Fruit fly (Drosophila melanogaster): Measurements from ENCODE around the gene CG7546.

The CG7546 gene

dm6 chr3L:7527661-7528379, 17.0 kb downstream of the CG7546 start:
- TF ChIP-seq salr (GFP tag; optimal IDR thresholded peaks at IDR 0.05): no peak
- peak; percentile 1 for TF ChIP-seq vri (GFP tag; optimal IDR thresholded peaks at IDR 0.05)
- peak; percentile 13 for TF ChIP-seq Eip78C (GFP tag)
- TF ChIP-seq CG32006 (GFP tag; optimal IDR thresholded peaks at IDR 0.05): no peak
- TF ChIP-seq Hr4 (GFP tag; optimal IDR thresholded peaks at IDR 0.05): no peak
- no peak for TF ChIP-seq ss (GFP tag; optimal IDR thresholded peaks at IDR 0.05)

dm6 chr3L:7528380-7529080, 17.7 kb downstream of the CG7546 start, which contains the start of gene lqf:
Gene lqf, plus strand, starts transcription at chr3L:7528780.
- TF ChIP-seq CG11294 (GFP tag; IDR thresholded peaks at IDR 0.05): no peak
- peak; percentile 32 for TF ChIP-seq Smox (GFP tag; optimal IDR thresholded peaks at IDR 0.05)
- no peak for TF ChIP-seq Sox14 (GFP tag; optimal IDR thresholded peaks at IDR 0.05)
- peak; percentile 81 for TF ChIP-seq svp (GFP tag)
- TF ChIP-seq Sox102F (GFP tag; optimal IDR thresholded peaks at IDR 0.05): no peak
- peak; percentile 40 for TF ChIP-seq CG3919 (GFP tag; optimal IDR thresholded peaks at IDR 0.05)
- peak; percentile 24 for TF ChIP-seq CG9139 (GFP tag; optimal IDR thresholded peaks at IDR 0.05)
- TF ChIP-seq fd85E (GFP tag; optimal IDR thresholded peaks at IDR 0.05): peak; percentile 36
- no peak for TF ChIP-seq CG34406 (GFP tag; optimal IDR thresholded peaks at IDR 0.05)
- TF ChIP-seq dsx (GFP tag; optimal IDR thresholded peaks at IDR 0.05; ENCODE audit: poor library complexity, severe bottlenecking): peak; percentile 30
- TF ChIP-seq net (GFP tag; optimal IDR thresholded peaks at IDR 0.05): no peak
- no peak for TF ChIP-seq spab (GFP tag; optimal IDR thresholded peaks at IDR 0.05)
- peak; percentile 26 for TF ChIP-seq CG3032 (tag; optimal IDR thresholded peaks at IDR 0.05)
- no peak for TF ChIP-seq Blimp-1 (GFP tag; optimal IDR thresholded peaks at IDR 0.05)
- TF ChIP-seq fkh (GFP tag; optimal IDR thresholded peaks at IDR 0.05): peak; percentile 80
- no peak for TF ChIP-seq CG10669 (GFP tag; optimal IDR thresholded peaks at IDR 0.05)
- TF ChIP-seq Met (GFP tag; optimal IDR thresholded peaks at IDR 0.05): no peak
- TF ChIP-seq fd59A (GFP tag; optimal IDR thresholded peaks at IDR 0.05): no peak
- no peak for TF ChIP-seq Eip93F (GFP tag; optimal IDR thresholded peaks at IDR 0.05)
- TF ChIP-seq CG6276 (GFP tag; optimal IDR thresholded peaks at IDR 0.05): peak; percentile 35
- TF ChIP-seq Eip78C (GFP tag): peak; percentile 62
- TF ChIP-seq CG6792 (GFP tag; optimal IDR thresholded peaks at IDR 0.05): no peak
- TF ChIP-seq Eip75B (GFP tag; optimal IDR thresholded peaks at IDR 0.05): no peak
- TF ChIP-seq dac (GFP tag; optimal IDR thresholded peaks at IDR 0.05): no peak
- no peak for TF ChIP-seq CG31627 (GFP tag; optimal IDR thresholded peaks at IDR 0.05)
- no peak for TF ChIP-seq CG6163 (GFP tag; IDR thresholded peaks at IDR 0.05)
- no peak for TF ChIP-seq cyc (GFP tag; optimal IDR thresholded peaks at IDR 0.05)
- TF ChIP-seq salr (GFP tag; optimal IDR thresholded peaks at IDR 0.05): no peak
- TF ChIP-seq Lpt (GFP tag; optimal IDR thresholded peaks at IDR 0.05): no peak
- TF ChIP-seq CG11762 (GFP tag; optimal IDR thresholded peaks at IDR 0.05; ENCODE audit: insufficient read depth): no peak
- no peak for TF ChIP-seq CG11902 (GFP tag; optimal IDR thresholded peaks at IDR 0.05)
- TF ChIP-seq CG6854 (GFP tag; optimal IDR thresholded peaks at IDR 0.05): peak; percentile 28
- TF ChIP-seq topi (GFP tag; optimal IDR thresholded peaks at IDR 0.05): no peak
- TF ChIP-seq CG8119 (GFP tag; IDR thresholded peaks at IDR 0.05): peak; percentile 41; the same call in 2 of the 3 replicates
- no peak for TF ChIP-seq Ets96B (tag; optimal IDR thresholded peaks at IDR 0.05)
- TF ChIP-seq CG15336 (GFP tag; IDR thresholded peaks at IDR 0.05): 0 out of 2 replicates have a peak, but pooled peaks have one; percentile 27
- TF ChIP-seq CG1621 (tag; optimal IDR thresholded peaks at IDR 0.05): no peak
- TF ChIP-seq esn (GFP tag; optimal IDR thresholded peaks at IDR 0.05): peak; percentile 27
- TF ChIP-seq CG10631 (GFP tag; optimal IDR thresholded peaks at IDR 0.05): peak; percentile 49
- TF ChIP-seq ss (GFP tag; optimal IDR thresholded peaks at IDR 0.05): peak in 1 of 2 experiments; percentile 29
- TF ChIP-seq acj6 (GFP tag; optimal IDR thresholded peaks at IDR 0.05): no peak
- no peak for TF ChIP-seq CG8319 (GFP tag; optimal IDR thresholded peaks at IDR 0.05)

All from whole organism, prepupa.